Fruit fly (Drosophila melanogaster) whole organism, adult: ENCODE data around the gene twy.

Experiments used
- CG1620 ChIP-seq: fragments of 200-800 bp; sonication (Bioruptor generic); optimal IDR thresholded peaks from 2 replicates; lab custom pipeline; 2016; ENCODE audit warnings: missing biosample characterization, missing genetic modification characterization
- CG33017 ChIP-seq: fragments of 200-800 bp; sonication (Bioruptor generic); optimal IDR thresholded peaks from 2 replicates; lab custom pipeline; 2018; ENCODE audit warnings: missing biosample characterization, mild to moderate bottlenecking, missing genetic modification characterization, moderate library complexity
- CG5204 ChIP-seq: fragments of 200-800 bp; sonication (Bioruptor generic); optimal IDR thresholded peaks from 2 replicates; lab custom pipeline; 2016; ENCODE audit warnings: missing biosample characterization, missing genetic modification characterization
- CG7101 ChIP-seq: fragments of 200-800 bp; sonication (Bioruptor generic); optimal IDR thresholded peaks from 2 replicates; lab custom pipeline; 2018; ENCODE audit warnings: missing biosample characterization, mild to moderate bottlenecking, missing genetic modification characterization, moderate library complexity
- Hr96 ChIP-seq: fragments of 200-800 bp; sonication (Bioruptor generic); optimal IDR thresholded peaks from 2 replicates; lab custom pipeline; 2016; ENCODE audit warnings: missing biosample characterization, missing genetic modification characterization
- tj ChIP-seq: fragments of 200-800 bp; sonication (Bioruptor generic); optimal IDR thresholded peaks from 3 replicates; lab custom pipeline; 2017; ENCODE audit warnings: missing biosample characterization, mild to moderate bottlenecking, missing genetic modification characterization, moderate library complexity

dm6 chr3L:11836575-11837077 lies 43.5 kb upstream of the twy start, which contains the start of gene CG43064:
- TF ChIP-seq Hr96: no peak
- TF ChIP-seq CG7101 (tag; lab: Kevin White, UChicago): no peak
- no peak for TF ChIP-seq tj
- TF ChIP-seq CG1620 (GFP tag; lab: Kevin White, UChicago): no peak
- no peak for TF ChIP-seq CG33017 (tag; lab: Kevin White, UChicago)
- TF ChIP-seq CG5204 (GFP tag; lab: Kevin White, UChicago): no peak
